Fruit fly (Drosophila melanogaster): Measurements from ENCODE around the gene CG5162.

Gene CG5162

DNA sequence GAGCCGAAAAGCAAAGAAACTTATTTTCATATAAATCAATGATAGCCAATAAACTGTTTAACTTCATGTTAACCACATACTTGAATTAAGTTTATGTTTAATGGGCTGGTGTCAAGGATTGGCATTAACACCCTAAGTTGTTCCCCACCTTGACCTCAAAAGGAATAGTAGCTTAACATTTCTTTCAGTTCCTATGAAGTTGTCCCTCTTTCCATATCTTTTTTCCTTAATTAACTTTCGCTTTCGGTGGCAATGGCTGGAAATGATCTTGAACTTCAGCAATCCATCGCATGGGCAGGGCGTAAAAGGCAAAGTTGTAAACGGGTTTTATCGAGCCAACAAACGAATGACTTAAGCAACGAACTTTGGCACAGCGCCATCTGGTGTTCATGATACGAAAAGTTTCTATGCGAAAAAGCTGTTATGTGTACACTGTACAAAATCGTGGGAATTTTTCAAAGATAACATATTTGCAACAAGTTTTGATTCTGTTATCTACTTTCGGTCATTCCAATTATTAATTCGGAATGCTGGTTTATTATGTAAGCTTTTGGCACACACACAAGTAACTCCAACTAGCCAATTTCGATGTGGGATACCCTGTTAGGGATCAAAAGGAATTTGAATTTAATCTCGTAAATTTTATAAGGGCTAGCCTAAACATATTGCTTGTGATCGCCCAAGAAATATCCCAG is 14.5 kb downstream of the CG5162 start (continued):
- TF ChIP-seq CG9817 (tag; optimal IDR thresholded peaks at IDR 0.05) (peak; percentile 23), PHDP (tag; optimal IDR thresholded peaks at IDR 0.05) (peak; percentile 9), YL-1 (GFP tag; optimal IDR thresholded peaks at IDR 0.05) (no peak), rib (GFP tag; IDR thresholded peaks at IDR 0.05) (no peak), Vsx1 (GFP tag; optimal IDR thresholded peaks at IDR 0.05) (peak; percentile 3), ssp (GFP tag; IDR thresholded peaks at IDR 0.05) (no peak), CG17802 (tag; optimal IDR thresholded peaks at IDR 0.05) (no peak), bcd (GFP tag; optimal IDR thresholded peaks at IDR 0.05) (no peak), Jarid2 (GFP tag; optimal IDR thresholded peaks at IDR 0.05) (no peak), bsh (GFP tag; optimal IDR thresholded peaks at IDR 0.05) (peak in 1 of 2 experiments; percentile 35), CG7556 (GFP tag; optimal IDR thresholded peaks at IDR 0.05) (peak; percentile 2), CG2116 (GFP tag; optimal IDR thresholded peaks at IDR 0.05) (no peak), kay (GFP tag; optimal IDR thresholded peaks at IDR 0.05) (no peak), sim (GFP tag; IDR thresholded peaks at IDR 0.05) (no peak), az2 (GFP tag; optimal IDR thresholded peaks at IDR 0.05) (peak; percentile 26), nmo (GFP tag; optimal IDR thresholded peaks at IDR 0.05) (peak; percentile 35), kah (GFP tag; optimal IDR thresholded peaks at IDR 0.05) (no peak), CG12391 (tag; optimal IDR thresholded peaks at IDR 0.05) (peak; percentile 32), lola (GFP tag; optimal IDR thresholded peaks at IDR 0.05) (peak in 1 of 3 experiments; percentile 61), Camta (GFP tag; optimal IDR thresholded peaks at IDR 0.05) (peak; percentile 25), ap (GFP tag; IDR thresholded peaks at IDR 0.05) (no peak), CG17328 (GFP tag; IDR thresholded peaks at IDR 0.05) (0 out of 2 replicates have a peak, but pooled peaks have one; percentile 33), sens (GFP tag) (peak; percentile 76), CG7987 (GFP tag; optimal IDR thresholded peaks at IDR 0.05) (no peak), Awh (GFP tag; IDR thresholded peaks at IDR 0.05) (peak; percentile 53; the same call in 1 of the 2 replicates), gem (tag; optimal IDR thresholded peaks at IDR 0.05) (peak; percentile 65), Chrac-16 (GFP tag; optimal IDR thresholded peaks at IDR 0.05) (peak; percentile 21), CG12104 (GFP tag; optimal IDR thresholded peaks at IDR 0.05) (no peak), pros (GFP tag; optimal IDR thresholded peaks at IDR 0.05) (peak; percentile 23), Elba2 (GFP tag; optimal IDR thresholded peaks at IDR 0.05) (no peak), CG6791 (GFP tag; IDR thresholded peaks at IDR 0.05; ENCODE audit: partially characterized antibody) (no peak), dpn (GFP tag; optimal IDR thresholded peaks at IDR 0.05) (peak in 1 of 2 experiments; percentile 18), Scr (GFP tag; IDR thresholded peaks at IDR 0.05; ENCODE audit: partially characterized antibody) (no peak), nerfin-1 (tag; optimal IDR thresholded peaks at IDR 0.05) (no peak), ato (GFP tag; IDR thresholded peaks at IDR 0.05; ENCODE audit: partially characterized antibody) (no peak), BtbVII (GFP tag; optimal IDR thresholded peaks at IDR 0.05) (no peak), pum (GFP tag; optimal IDR thresholded peaks at IDR 0.05) (peak; percentile 17), danr (GFP tag; IDR thresholded peaks at IDR 0.05) (no peak), CG14050 (GFP tag; IDR thresholded peaks at IDR 0.05) (no peak), B-H2 (GFP tag; optimal IDR thresholded peaks at IDR 0.05) (no peak), CG15011 (GFP tag; optimal IDR thresholded peaks at IDR 0.05) (no peak), lilli (GFP tag; optimal IDR thresholded peaks at IDR 0.05) (peak; percentile 42), CG11696 (GFP tag; IDR thresholded peaks at IDR 0.05) (no peak), CG16813 (GFP tag; IDR thresholded peaks at IDR 0.05; ENCODE audit: partially characterized antibody) (no peak), CG11247 (GFP tag; IDR thresholded peaks at IDR 0.05) (peak; percentile 64), Taf1 (GFP tag; IDR thresholded peaks at IDR 0.05) (no peak), Rfx (GFP tag; IDR thresholded peaks at IDR 0.05) (no peak), CG17568 (GFP tag; optimal IDR thresholded peaks at IDR 0.05) (no peak), Adf1 (GFP tag; IDR thresholded peaks at IDR 0.05) (no peak)
